Worm (Caenorhabditis elegans) whole organism, midembryonic: ENCODE results near the gene T05A8.7.
A peak's percentile ranks its signal among the peaks of the same experiment; 100 is the strongest.

ENCODE experiments used
- T22C8.4 ChIP-seq: fragments of 200-800 bp; sonication (Bioruptor generic); IDR thresholded peaks from 2 replicates; pipeline ENCODE4 v1.3.6; 2022; ENCODE audit warnings: missing genetic modification characterization, missing compliant biosample characterization
- cog-1 ChIP-seq: sonication (generic microtip); optimal IDR thresholded peaks from 2 replicates; lab custom pipeline; 2016; ENCODE audit warnings: missing genetic modification characterization, missing compliant biosample characterization
- flt-1 ChIP-seq: fragments of 200-800 bp; sonication (Bioruptor generic); IDR thresholded peaks from 2 replicates; pipeline ENCODE4 v1.3.6; 2022; ENCODE audit warnings: missing genetic modification characterization, missing compliant biosample characterization
- klf-2 ChIP-seq: fragments of 200-800 bp; sonication (Bioruptor generic); conservative IDR thresholded peaks from 2 replicates; pipeline ENCODE4 v1.3.6; 2022; ENCODE audit warnings: missing genetic modification reagents, missing genetic modification characterization, missing compliant biosample characterization
- med-1 ChIP-seq: sonication (generic microtip); optimal IDR thresholded peaks from 2 replicates; lab custom pipeline; 2017; ENCODE audit warnings: missing genetic modification characterization, mild to moderate bottlenecking, missing compliant biosample characterization, antibody characterized with exemption, missing genetic modification reagents; ENCODE audit not compliant: insufficient read depth
- ref-1 ChIP-seq: fragments of 200-800 bp; sonication (Bioruptor generic); conservative IDR thresholded peaks from 2 replicates; pipeline ENCODE4 v1.3.6; 2022; ENCODE audit warnings: missing genetic modification reagents, missing genetic modification characterization, missing compliant biosample characterization
- tab-1 ChIP-seq: fragments of 200-800 bp; sonication (Bioruptor generic); IDR thresholded peaks from 2 replicates; pipeline ENCODE4 v1.3.6; 2022; ENCODE audit warnings: missing genetic modification characterization, missing compliant biosample characterization
- ztf-23 ChIP-seq: fragments of 200-800 bp; sonication (Bioruptor generic); IDR thresholded peaks from 2 replicates; pipeline ENCODE4 v1.3.6; 2022; ENCODE audit warnings: missing genetic modification reagents, missing genetic modification characterization, missing compliant biosample characterization
- ztf-29 ChIP-seq: fragments of 200-800 bp; sonication (Bioruptor generic); IDR thresholded peaks from 2 replicates; pipeline ENCODE4 v1.3.6; 2022; ENCODE audit warnings: missing genetic modification reagents, missing genetic modification characterization, missing compliant biosample characterization

Gene T05A8.7

DNA sequence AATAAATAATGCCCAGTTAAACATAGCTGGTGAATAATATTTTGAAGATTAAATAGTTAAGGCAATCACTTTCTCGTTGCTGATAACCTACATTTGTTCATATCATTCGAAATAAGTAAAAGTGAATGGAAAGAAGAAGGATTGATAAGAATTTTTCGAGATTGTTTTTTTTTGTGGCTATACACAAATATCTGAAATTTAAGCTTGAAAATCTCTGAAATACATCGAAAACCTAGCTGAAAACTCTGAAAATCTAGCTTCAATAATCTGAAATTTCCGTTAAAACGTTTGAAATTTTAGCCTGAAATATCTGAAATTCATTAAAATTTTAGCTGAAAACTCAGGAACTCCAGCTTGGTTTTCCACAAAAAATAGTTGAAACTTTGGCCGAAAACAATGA, 2.5 kb downstream of the T05A8.7 start, which contains the start of gene T05A8.6:
T05A8.6 (minus strand) TSS at position 101 of the 400 bp plus-strand sequence.
- TF ChIP-seq med-1: no peak
- no peak for TF ChIP-seq ref-1 (GFP tag; lab: Robert Waterston, UW)
- TF ChIP-seq cog-1 (tag; lab: Kevin White, UChicago): no peak
- TF ChIP-seq tab-1 (GFP tag; lab: Robert Waterston, UW): no peak
- TF ChIP-seq ztf-29: no peak
- TF ChIP-seq T22C8.4: no peak
- no peak for TF ChIP-seq ztf-23 (GFP tag; lab: Robert Waterston, UW)
- TF ChIP-seq flt-1 (GFP tag; lab: Robert Waterston, UW): no peak
- no peak for TF ChIP-seq klf-2 (GFP tag; lab: Robert Waterston, UW)

- TF ChIP-seq ref-1 (GFP tag; lab: Robert Waterston, UW) (no peak), tab-1 (GFP tag; lab: Robert Waterston, UW) (0 out of 2 replicates have a peak, but pooled peaks have one; percentile 16)
Measured at ce11 chrII:2736938-2737337, 5.2 kb downstream of the T05A8.7 start.

- TF ChIP-seq med-1 (no peak), T22C8.4 (no peak), flt-1 (GFP tag; lab: Robert Waterston, UW) (no peak), cog-1 (tag; lab: Kevin White, UChicago) (no peak), ztf-23 (GFP tag; lab: Robert Waterston, UW) (no peak), ref-1 (GFP tag; lab: Robert Waterston, UW) (no peak), tab-1 (GFP tag; lab: Robert Waterston, UW) (no peak), klf-2 (GFP tag; lab: Robert Waterston, UW) (no peak)
Measured at ce11 chrII:2736156-2736728, 5.9 kb downstream of the T05A8.7 start, which contains the start of gene T05A8.8. Gene T05A8.8 (plus strand): TSS chrII:2736678.

ce11 chrII:2735644-2736043, 6.5 kb downstream of the T05A8.7 start:
- TF ChIP-seq T22C8.4 (no peak), ztf-23 (GFP tag; lab: Robert Waterston, UW) (no peak), ref-1 (GFP tag; lab: Robert Waterston, UW) (no peak)

DNA sequence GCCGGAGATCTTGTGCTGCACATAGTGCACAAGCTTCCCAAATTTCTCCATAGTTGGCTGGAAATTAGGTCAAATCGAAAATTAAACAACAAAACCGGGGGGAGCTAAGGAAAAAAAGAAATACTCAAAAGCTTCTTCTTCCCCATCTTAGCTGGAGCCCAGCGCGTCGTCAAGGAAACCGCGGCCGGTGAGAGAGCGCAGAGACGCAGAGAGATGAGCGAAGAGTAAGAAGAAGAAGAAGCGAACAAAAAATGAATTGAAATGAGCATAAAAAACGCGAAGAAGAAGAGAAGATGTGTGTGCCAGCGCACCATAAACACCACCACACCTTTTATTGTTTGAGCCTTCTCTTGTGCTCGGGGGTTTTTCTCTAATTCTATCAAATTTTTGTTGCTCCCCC, 7.0 kb downstream of the T05A8.7 start, which contains the start of gene wdr-31:
wdr-31 (minus strand) TSS at position 101 of the 400 bp plus-strand sequence.
- no peak for TF ChIP-seq klf-2 (GFP tag; lab: Robert Waterston, UW)
- TF ChIP-seq ztf-23 (GFP tag; lab: Robert Waterston, UW): no peak

DNA sequence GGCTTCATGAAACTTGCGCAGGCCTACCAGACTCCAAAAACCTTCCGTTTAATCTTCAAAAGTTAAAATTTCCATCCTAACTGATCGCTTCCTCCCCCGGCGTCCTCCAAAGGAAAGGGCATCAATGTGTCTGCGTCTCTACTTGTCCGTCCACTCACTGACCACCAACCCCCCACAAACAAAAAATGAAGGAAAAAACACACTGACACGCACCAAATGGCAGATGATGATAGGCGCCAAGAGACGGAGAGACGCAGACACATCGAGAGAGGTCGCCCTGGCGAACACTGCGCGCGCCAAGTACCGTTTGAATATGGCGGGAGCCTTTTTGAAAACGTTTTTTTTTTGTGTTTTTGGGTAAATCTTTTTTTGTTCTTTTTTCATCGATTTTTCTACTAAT, 7.4 kb downstream of the T05A8.7 start:
- TF ChIP-seq med-1 (no peak), klf-2 (GFP tag; lab: Robert Waterston, UW) (no peak), tab-1 (GFP tag; lab: Robert Waterston, UW) (no peak), T22C8.4 (no peak), flt-1 (GFP tag; lab: Robert Waterston, UW) (no peak)

DNA sequence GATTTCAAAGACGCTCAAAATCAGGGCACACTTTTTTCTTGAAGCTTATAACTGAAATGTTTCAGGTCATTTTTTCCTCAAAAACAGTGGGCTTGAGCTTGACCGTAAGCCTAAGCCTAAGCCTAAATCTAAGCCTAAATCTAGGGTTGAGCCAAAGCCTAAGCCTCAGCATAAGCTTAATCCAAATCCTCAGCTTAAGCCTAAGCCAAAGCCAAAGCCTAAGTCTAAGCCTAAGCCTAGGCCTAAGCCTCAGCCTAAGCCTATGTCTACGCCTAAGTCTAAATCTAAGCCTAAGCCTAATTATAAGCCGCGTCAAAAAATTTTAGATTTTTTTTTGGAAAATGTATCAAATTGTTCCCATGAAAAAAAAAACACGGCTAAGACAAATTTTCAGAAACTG, 7.9 kb downstream of the T05A8.7 start:
- TF ChIP-seq ztf-29 (no peak), cog-1 (tag; lab: Kevin White, UChicago) (no peak), T22C8.4 (no peak), ztf-23 (GFP tag; lab: Robert Waterston, UW) (no peak), tab-1 (GFP tag; lab: Robert Waterston, UW) (no peak), ref-1 (GFP tag; lab: Robert Waterston, UW) (no peak), flt-1 (GFP tag; lab: Robert Waterston, UW) (no peak), klf-2 (GFP tag; lab: Robert Waterston, UW) (no peak), med-1 (no peak)

- TF ChIP-seq ztf-23 (GFP tag; lab: Robert Waterston, UW) (no peak), T22C8.4 (no peak)
Measured at ce11 chrII:2730647-2731046, 11.5 kb downstream of the T05A8.7 start.

DNA sequence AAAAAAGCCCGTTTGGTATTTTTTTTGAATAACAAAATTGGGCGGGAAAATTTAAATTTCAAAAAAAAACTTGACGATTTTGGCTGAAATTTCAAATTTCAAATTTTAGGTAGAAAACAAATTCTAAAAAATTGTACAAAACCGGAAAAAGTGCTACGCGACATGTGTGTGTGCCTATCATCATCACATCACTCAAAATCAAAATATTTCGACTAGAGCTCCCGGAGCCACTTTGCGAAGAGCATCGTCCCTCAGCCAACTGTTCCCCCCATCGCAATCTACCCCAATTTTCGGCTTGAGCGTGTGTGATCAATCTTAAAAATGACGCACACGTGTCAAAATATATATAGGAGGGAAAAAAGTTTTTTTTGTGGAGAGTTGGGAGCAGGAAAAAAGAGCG, 15.4 kb downstream of the T05A8.7 start:
- TF ChIP-seq med-1 (no peak), klf-2 (GFP tag; lab: Robert Waterston, UW) (no peak), flt-1 (GFP tag; lab: Robert Waterston, UW) (no peak), ztf-23 (GFP tag; lab: Robert Waterston, UW) (no peak), cog-1 (tag; lab: Kevin White, UChicago) (no peak), T22C8.4 (no peak), ztf-29 (no peak), tab-1 (GFP tag; lab: Robert Waterston, UW) (no peak), ref-1 (GFP tag; lab: Robert Waterston, UW) (no peak)

- TF ChIP-seq tab-1 (GFP tag; lab: Robert Waterston, UW): no peak
- TF ChIP-seq ref-1 (GFP tag; lab: Robert Waterston, UW): no peak
- TF ChIP-seq klf-2 (GFP tag; lab: Robert Waterston, UW): no peak
- no peak for TF ChIP-seq T22C8.4
Measured at ce11 chrII:2725561-2725960, 16.6 kb downstream of the T05A8.7 start, which contains the start of the genes T05A8.11 and nep-2. Gene T05A8.11 (minus strand): TSS chrII:2725661. Gene nep-2 (minus strand): TSS chrII:2725752.

- no peak for TF ChIP-seq flt-1 (GFP tag; lab: Robert Waterston, UW)
- no peak for TF ChIP-seq cog-1 (tag; lab: Kevin White, UChicago)
- no peak for TF ChIP-seq T22C8.4
- TF ChIP-seq ref-1 (GFP tag; lab: Robert Waterston, UW): no peak
- no peak for TF ChIP-seq ztf-23 (GFP tag; lab: Robert Waterston, UW)
- no peak for TF ChIP-seq ztf-29
- TF ChIP-seq med-1: no peak
- TF ChIP-seq tab-1 (GFP tag; lab: Robert Waterston, UW): no peak
- TF ChIP-seq klf-2 (GFP tag; lab: Robert Waterston, UW): no peak
Measured at ce11 chrII:2721992-2722391, 20.2 kb downstream of the T05A8.7 start.
